Worm (Caenorhabditis elegans) whole organism, L4 larva: ENCODE data around the gene K10H10.6.

Source experiments
- F10B5.3 ChIP-seq: sonication (generic microtip); optimal IDR thresholded peaks from 2 replicates; lab custom pipeline; 2016; ENCODE audit warnings: mild to moderate bottlenecking, missing genetic modification characterization, missing compliant biosample characterization
- F37D6.2 ChIP-seq: sonication (generic microtip); optimal IDR thresholded peaks from 2 replicates; lab custom pipeline; 2016; ENCODE audit warnings: mild to moderate bottlenecking, missing genetic modification characterization, missing compliant biosample characterization
- T26A8.4 ChIP-seq: fragments of 200-800 bp; sonication (Bioruptor generic); IDR thresholded peaks from 2 replicates; pipeline ENCODE4 v1.3.6; 2022; ENCODE audit warnings: missing genetic modification characterization, missing compliant biosample characterization
- ZK337.2 ChIP-seq: fragments of 200-800 bp; sonication (Bioruptor generic); IDR thresholded peaks from 2 replicates; pipeline ENCODE4 v1.3.6; 2022; ENCODE audit warnings: missing genetic modification reagents, missing genetic modification characterization, missing compliant biosample characterization
- aha-1 ChIP-seq: fragments of 150-350 bp; peaks from one replicate; lab custom pipeline; 2014; ENCODE audit warnings: missing biosample characterization, missing genetic modification characterization
- ama-1 ChIP-seq: fragments of 150-350 bp; optimal IDR thresholded peaks from 2 replicates; lab custom pipeline; 2014; ENCODE audit warnings: inconsistent platforms, mixed read lengths
- cey-2 ChIP-seq: sonication (generic microtip); optimal IDR thresholded peaks from 3 replicates; lab custom pipeline; 2017; ENCODE audit warnings: missing genetic modification characterization, mild to moderate bottlenecking, missing compliant biosample characterization, antibody characterized with exemption, borderline replicate concordance; ENCODE audit not compliant: insufficient read depth
- ctbp-1 ChIP-seq: fragments of 200-800 bp; sonication (Bioruptor generic); IDR thresholded peaks from 2 replicates; pipeline ENCODE4 v1.3.6; 2022; ENCODE audit warnings: missing genetic modification reagents, missing genetic modification characterization, missing compliant biosample characterization
- daf-8 ChIP-seq: fragments of 200-800 bp; sonication (Bioruptor generic); IDR thresholded peaks from 2 replicates; pipeline ENCODE4 v1.3.6; 2022; ENCODE audit warnings: missing genetic modification characterization, missing compliant biosample characterization
- dmd-6 ChIP-seq: fragments of 200-800 bp; sonication (Bioruptor generic); IDR thresholded peaks from 2 replicates; pipeline ENCODE4 v1.3.6; 2022; ENCODE audit warnings: missing genetic modification reagents, missing genetic modification characterization, missing compliant biosample characterization
- dmd-8 ChIP-seq: fragments of 200-800 bp; sonication (Bioruptor generic); IDR thresholded peaks from 2 replicates; pipeline ENCODE4 v1.3.6; 2022; ENCODE audit warnings: missing genetic modification characterization, missing compliant biosample characterization
- duxl-1 ChIP-seq: sonication (generic microtip); optimal IDR thresholded peaks from 2 replicates; lab custom pipeline; 2016; ENCODE audit warnings: mild to moderate bottlenecking, missing genetic modification characterization, moderate library complexity, missing compliant biosample characterization; ENCODE audit not compliant: poor library complexity
- egl-27 ChIP-seq: sonication (generic microtip); optimal IDR thresholded peaks from 3 replicates; lab custom pipeline; 2017; ENCODE audit warnings: missing biosample characterization, missing genetic modification reagents, missing genetic modification characterization
- fkh-10 ChIP-seq: fragments of 150-350 bp; optimal IDR thresholded peaks from 2 replicates; lab custom pipeline; 2014; ENCODE audit warnings: missing biosample characterization, missing genetic modification reagents, missing genetic modification characterization
- hif-1 ChIP-seq, 2 experiments: sonication (generic microtip); optimal IDR thresholded peaks; 2 replicates each; lab custom pipeline; 2016 to 2017; ENCODE audit warnings: missing compliant biosample characterization in 2 of 2, missing genetic modification characterization in 2 of 2, missing genetic modification reagents in 2 of 2, missing genotype in 2 of 2, mild to moderate bottlenecking in 1 of 2
- hlh-11 ChIP-seq: fragments of 200-800 bp; sonication (Bioruptor generic); optimal IDR thresholded peaks from 2 replicates; lab custom pipeline; 2018; ENCODE audit warnings: mild to moderate bottlenecking, missing genetic modification characterization, missing compliant biosample characterization
- hmg-1.1 ChIP-seq: fragments of 200-800 bp; sonication (Bioruptor generic); IDR thresholded peaks from 2 replicates; pipeline ENCODE4 v1.3.6; 2022; ENCODE audit warnings: missing genetic modification reagents, missing genetic modification characterization, missing compliant biosample characterization
- jun-1 ChIP-seq: fragments of 150-350 bp; optimal IDR thresholded peaks from 2 replicates; lab custom pipeline; 2014; ENCODE audit warnings: missing biosample characterization, missing genetic modification reagents, missing genetic modification characterization
- lim-7 ChIP-seq: fragments of 200-800 bp; sonication (Bioruptor generic); IDR thresholded peaks from 2 replicates; pipeline ENCODE4 v1.3.6; 2022; ENCODE audit warnings: missing genetic modification characterization, missing compliant biosample characterization
- lin-15B ChIP-seq: fragments of 150-350 bp; sonication (generic microtip); optimal IDR thresholded peaks from 3 replicates; lab custom pipeline; 2014; ENCODE audit warnings: missing biosample characterization, missing genetic modification characterization
- lin-29 ChIP-seq: fragments of 200-800 bp; sonication (Bioruptor generic); IDR thresholded peaks from 2 replicates; pipeline ENCODE4 v1.3.6; 2022; ENCODE audit warnings: missing genetic modification reagents, missing genetic modification characterization, missing compliant biosample characterization
- lir-3 ChIP-seq: sonication (generic microtip); optimal IDR thresholded peaks from 2 replicates; lab custom pipeline; 2016; ENCODE audit warnings: mild to moderate bottlenecking, missing genetic modification characterization, missing compliant biosample characterization
- madf-5 ChIP-seq, 2 experiments: fragments of 200-800 bp; sonication (Bioruptor generic); IDR thresholded peaks; 2 replicates each; pipeline ENCODE4 v1.3.6; 2022; ENCODE audit warnings: missing compliant biosample characterization in 2 of 2, missing genetic modification characterization in 2 of 2
- mdl-1 ChIP-seq, 2 experiments: fragments of 150-350 bp in 1 of 2; sonication (generic microtip) in 1 of 2; optimal IDR thresholded peaks; 2 replicates each; lab custom pipeline; 2014 to 2017; ENCODE audit warnings: missing biosample characterization in 2 of 2, missing genetic modification characterization in 2 of 2
- mdt-29 ChIP-seq: fragments of 200-800 bp; sonication (Bioruptor generic); IDR thresholded peaks from 2 replicates; pipeline ENCODE4 v1.3.6; 2022; ENCODE audit warnings: missing genetic modification reagents, missing genetic modification characterization, missing compliant biosample characterization
- mes-2 ChIP-seq: sonication (generic microtip); optimal IDR thresholded peaks from 2 replicates; lab custom pipeline; 2016; ENCODE audit warnings: missing genotype, mild to moderate bottlenecking, missing genetic modification characterization, missing compliant biosample characterization; ENCODE audit not compliant: poor library complexity, severe bottlenecking
- mxl-3 ChIP-seq: fragments of 200-800 bp; sonication (Bioruptor generic); optimal IDR thresholded peaks from 2 replicates; lab custom pipeline; 2018; ENCODE audit warnings: mild to moderate bottlenecking, missing genetic modification characterization, missing compliant biosample characterization
- nhr-11 ChIP-seq: fragments of 150-350 bp; optimal IDR thresholded peaks from 2 replicates; lab custom pipeline; 2014; ENCODE audit warnings: missing biosample characterization, missing genetic modification characterization
- nhr-111 ChIP-seq: fragments of 200-800 bp; sonication (Bioruptor generic); optimal IDR thresholded peaks from 2 replicates; lab custom pipeline; 2018; ENCODE audit warnings: mild to moderate bottlenecking, missing genetic modification characterization, missing compliant biosample characterization
- nhr-237 ChIP-seq: sonication (generic microtip); optimal IDR thresholded peaks from 2 replicates; lab custom pipeline; 2017; ENCODE audit warnings: missing biosample characterization, missing genetic modification characterization
- nhr-42 ChIP-seq: fragments of 200-800 bp; sonication (Bioruptor generic); IDR thresholded peaks from 2 replicates; pipeline ENCODE4 v1.3.6; 2022; ENCODE audit warnings: missing genetic modification characterization, missing compliant biosample characterization
- nhr-76 ChIP-seq: fragments of 150-350 bp; optimal IDR thresholded peaks from 2 replicates; lab custom pipeline; 2014; ENCODE audit warnings: missing biosample characterization, missing genetic modification characterization
- php-3 ChIP-seq: fragments of 200-800 bp; sonication (Bioruptor generic); IDR thresholded peaks from 2 replicates; pipeline ENCODE4 v1.3.6; 2022; ENCODE audit warnings: missing genetic modification reagents, missing genetic modification characterization, missing compliant biosample characterization
- rbr-2 ChIP-seq: sonication (generic microtip); optimal IDR thresholded peaks from 2 replicates; lab custom pipeline; 2016; ENCODE audit warnings: missing genotype, missing genetic modification characterization, missing compliant biosample characterization
- sdz-12 ChIP-seq: fragments of 200-800 bp; sonication (Bioruptor generic); optimal IDR thresholded peaks from 2 replicates; lab custom pipeline; 2018; ENCODE audit warnings: mild to moderate bottlenecking, missing genetic modification characterization, missing compliant biosample characterization
- snpc-4 ChIP-seq: fragments of 150-350 bp; optimal IDR thresholded peaks from 2 replicates; lab custom pipeline; 2014; ENCODE audit warnings: missing biosample characterization, missing genetic modification characterization
- tra-1 ChIP-seq: fragments of 200-800 bp; sonication (Bioruptor generic); IDR thresholded peaks from 2 replicates; pipeline ENCODE4 v1.3.6; 2022; ENCODE audit warnings: missing genetic modification reagents, missing genetic modification characterization, missing compliant biosample characterization
- unc-130 ChIP-seq: sonication (generic microtip); optimal IDR thresholded peaks from 2 replicates; lab custom pipeline; 2016; ENCODE audit warnings: missing genetic modification reagents, missing genetic modification characterization, missing compliant biosample characterization
- zip-2 ChIP-seq: fragments of 150-350 bp; optimal IDR thresholded peaks from 2 replicates; lab custom pipeline; 2014; ENCODE audit warnings: missing biosample characterization, missing genetic modification characterization

K10H10.6 gene

DNA sequence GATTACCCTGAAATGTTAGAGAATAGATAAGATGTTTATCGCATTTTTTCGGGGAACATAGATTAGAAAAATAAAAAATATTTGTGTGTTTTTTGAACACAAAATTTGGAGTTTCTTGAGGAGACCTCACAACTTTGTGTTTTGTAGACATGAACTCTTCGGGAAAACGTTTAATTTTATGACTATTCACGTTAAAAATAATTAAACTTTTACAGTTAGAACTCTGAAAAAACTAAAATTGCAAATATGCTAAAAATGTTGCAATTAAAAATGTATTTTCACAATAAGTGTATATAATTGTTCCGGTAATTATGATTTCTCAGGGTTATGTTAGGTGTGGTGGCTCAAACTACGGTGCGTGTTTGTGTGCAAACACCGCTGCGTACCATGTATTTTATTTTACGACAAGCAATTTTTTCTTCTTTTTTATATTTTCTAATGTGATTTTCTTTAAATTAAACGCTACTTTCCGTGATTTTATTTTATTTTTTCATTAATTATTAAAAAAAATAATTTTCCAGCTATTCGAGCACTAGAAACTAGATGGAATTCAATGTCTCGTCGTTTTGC lies 25.2 kb downstream of the K10H10.6 start, which contains the start of the genes F57C2.5 and spat-1 (continued):
- TF ChIP-seq mdt-29 (GFP tag; lab: Robert Waterston, UW) (no peak), nhr-111 (no peak), mxl-3 (GFP tag; lab: Kevin White, UChicago) (no peak), snpc-4 (no peak), nhr-11 (tag; lab: Kevin White, UChicago) (peak; percentile 45), nhr-237 (tag; lab: Kevin White, UChicago) (no peak), aha-1 (no peak), duxl-1 (tag; lab: Kevin White, UChicago) (no peak), rbr-2 (tag; lab: Kevin White, UChicago) (peak; percentile 63), lin-15B (tag; lab: Kevin White, UChicago) (no peak), madf-5 (GFP tag; IDR thresholded peaks at IDR 0.05; lab: Robert Waterston, UW) (no peak), unc-130 (GFP tag; lab: Kevin White, UChicago) (peak; percentile 88), cey-2 (tag; lab: Kevin White, UChicago) (no peak), lir-3 (tag; lab: Kevin White, UChicago) (no peak), hmg-1.1 (GFP tag; lab: Robert Waterston, UW) (peak; percentile 53; the same call in 1 of the 2 replicates), mes-2 (tag; lab: Kevin White, UChicago) (peak; percentile 87), F37D6.2 (tag; lab: Kevin White, UChicago) (peak; percentile 22), hlh-11 (tag; lab: Kevin White, UChicago) (peak; percentile 28), nhr-76 (tag; lab: Kevin White, UChicago) (no peak), tra-1 (no peak), hif-1 (tag; optimal IDR thresholded peaks at IDR 0.05; lab: Kevin White, UChicago) (peak in 1 of 2 experiments; percentile 86), ZK337.2 (GFP tag; lab: Robert Waterston, UW) (no peak), ctbp-1 (GFP tag; lab: Robert Waterston, UW) (no peak), egl-27 (tag; lab: Kevin White, UChicago) (no peak), nhr-42 (GFP tag; lab: Robert Waterston, UW) (no peak)

DNA sequence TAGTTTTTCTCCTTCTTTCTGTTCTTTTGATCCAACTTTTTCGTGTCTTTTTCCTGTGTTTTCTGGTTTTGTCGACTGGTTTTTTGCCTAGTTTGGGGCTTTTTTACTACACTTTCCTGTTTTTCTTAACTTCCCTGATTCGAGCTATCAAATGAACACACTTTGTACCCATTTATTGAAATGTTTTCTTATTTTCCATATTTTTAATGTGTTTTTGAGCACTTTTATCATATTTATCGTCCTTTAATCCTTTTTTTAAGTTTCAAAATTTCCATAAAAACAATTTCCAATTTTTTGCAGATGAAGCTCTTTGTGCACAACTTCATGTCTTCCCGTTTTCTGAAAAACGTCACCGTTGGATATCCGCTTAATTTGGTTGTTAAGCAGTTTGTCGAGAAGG lies 30.9 kb downstream of the K10H10.6 start, which contains the start of gene C04H5.1:
C04H5.1 (plus strand) TSS at position 301 of the 400 bp plus-strand sequence.
- TF ChIP-seq aha-1 = peak; percentile 40
- TF ChIP-seq ctbp-1 (GFP tag; lab: Robert Waterston, UW) = no peak

DNA sequence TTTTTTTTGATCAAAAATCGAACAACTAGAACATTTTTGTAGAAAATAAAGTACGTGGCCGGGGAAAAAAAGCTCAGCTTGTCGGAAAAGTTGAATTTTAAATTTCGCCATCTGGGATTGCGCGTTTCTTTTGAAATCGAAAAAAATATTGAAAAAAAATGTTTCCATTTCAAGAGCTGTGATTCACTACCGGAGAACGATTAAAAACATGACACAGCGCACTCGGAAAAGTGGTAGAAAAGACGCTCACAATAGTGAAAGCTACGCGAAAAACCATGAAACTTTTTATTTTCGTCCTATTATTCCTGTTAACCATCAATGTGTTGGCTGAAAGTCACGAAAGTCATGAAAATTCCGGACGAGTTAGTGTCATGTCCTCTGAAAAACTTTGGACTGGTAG lies 34.6 kb downstream of the K10H10.6 start, which contains the start of the genes clec-147 and C04H5.7:
clec-147 (minus strand) TSS at position 101 of the 400 bp plus-strand sequence.
C04H5.7 (plus strand) TSS at position 219 of the 400 bp plus-strand sequence.
- no peak for TF ChIP-seq lin-29 (GFP tag; lab: Robert Waterston, UW)
- TF ChIP-seq dmd-8 (GFP tag; lab: Robert Waterston, UW) = no peak
- no peak for TF ChIP-seq lim-7
- TF ChIP-seq unc-130 (GFP tag; lab: Kevin White, UChicago) = no peak
- no peak for TF ChIP-seq jun-1 (tag; lab: Kevin White, UChicago)
- no peak for TF ChIP-seq zip-2 (tag; lab: Kevin White, UChicago)
- TF ChIP-seq php-3 (GFP tag; lab: Robert Waterston, UW) = no peak
- no peak for TF ChIP-seq sdz-12 (GFP tag; lab: Kevin White, UChicago)
- TF ChIP-seq T26A8.4 (GFP tag; lab: Robert Waterston, UW) = no peak
- no peak for TF ChIP-seq fkh-10 (GFP tag; lab: Kevin White, UChicago)
- no peak for TF ChIP-seq duxl-1 (tag; lab: Kevin White, UChicago)
- no peak for TF ChIP-seq ama-1 (lab: Kevin White, UChicago)
- TF ChIP-seq daf-8 (GFP tag; lab: Robert Waterston, UW) = no peak
- no peak for TF ChIP-seq F10B5.3 (tag; lab: Kevin White, UChicago)
- TF ChIP-seq mdl-1 (tag; optimal IDR thresholded peaks at IDR 0.05; lab: Kevin White, UChicago) = no peak
- no peak for TF ChIP-seq dmd-6 (GFP tag; lab: Robert Waterston, UW)
- TF ChIP-seq, all 104 proteins: peak for 0
